Fruit fly (Drosophila melanogaster): ENCODE results near the gene CG10565.

CG10565 gene

DNA sequence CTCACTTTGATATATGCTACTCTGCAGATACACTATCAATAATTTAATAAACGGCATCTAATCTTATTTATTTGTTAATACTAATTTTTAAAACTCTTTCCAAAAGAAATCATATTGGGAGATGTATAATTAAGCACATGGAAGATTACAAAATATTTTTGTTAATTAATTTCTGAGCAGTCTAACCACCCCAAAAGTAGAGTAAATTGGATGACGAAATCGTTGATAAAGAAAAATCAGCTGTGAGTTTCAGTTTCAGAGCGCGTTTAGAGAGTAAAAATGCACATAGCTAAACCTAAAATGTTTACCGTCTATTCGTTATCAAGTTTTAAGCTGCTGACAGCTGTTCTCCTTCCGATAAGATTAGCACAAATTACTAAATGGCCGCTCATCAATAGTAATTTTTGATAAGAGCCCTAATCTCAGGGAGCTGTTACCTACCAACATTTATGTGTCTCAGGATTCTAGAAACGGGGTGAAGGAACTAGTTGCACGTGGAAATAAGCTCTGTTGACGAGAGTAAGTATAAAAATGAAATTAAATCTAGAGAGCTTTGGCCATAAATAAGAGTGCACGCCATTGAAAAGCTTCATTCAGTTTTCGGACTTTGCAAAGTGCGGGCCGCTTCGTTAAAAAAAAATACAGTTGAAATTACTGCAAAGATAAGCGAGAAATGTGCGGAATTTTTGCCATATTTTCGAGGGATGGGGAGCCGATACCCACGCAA is 36.5 kb upstream of the CG10565 start, which contains the start of the genes chb and AsnS (continued):
- TF ChIP-seq bsh (GFP tag; optimal IDR thresholded peaks at IDR 0.05) (peak in 1 of 2 experiments; percentile 93), CG33213 (GFP tag; optimal IDR thresholded peaks at IDR 0.05) (no peak), mirr (GFP tag; optimal IDR thresholded peaks at IDR 0.05) (peak; percentile 90), da (GFP tag; optimal IDR thresholded peaks at IDR 0.05) (no peak), CG13424 (tag; optimal IDR thresholded peaks at IDR 0.05) (peak; percentile 92), CG7928 (GFP tag; optimal IDR thresholded peaks at IDR 0.05) (peak; percentile 52), CrebB (tag; optimal IDR thresholded peaks at IDR 0.05) (peak; percentile 87), trem (tag; optimal IDR thresholded peaks at IDR 0.05) (peak; percentile 79), CG8281 (tag; optimal IDR thresholded peaks at IDR 0.05) (peak; percentile 74), ranshi (GFP tag; IDR thresholded peaks at IDR 0.05) (peak; percentile 92), D19A (tag; optimal IDR thresholded peaks at IDR 0.05) (peak; percentile 99), Taf1 (GFP tag; IDR thresholded peaks at IDR 0.05) (peak; percentile 84), CG9215 (GFP tag; IDR thresholded peaks at IDR 0.05) (peak; percentile 80), CG7987 (GFP tag; optimal IDR thresholded peaks at IDR 0.05) (peak; percentile 74), CG10565 (GFP tag; optimal IDR thresholded peaks at IDR 0.05) (no peak), CHES-1-like (GFP tag; optimal IDR thresholded peaks at IDR 0.05) (peak; percentile 67), pnt (GFP tag; optimal IDR thresholded peaks at IDR 0.05) (peak; percentile 51), CG5180 (GFP tag; optimal IDR thresholded peaks at IDR 0.05) (peak; percentile 15), CG14965 (GFP tag; optimal IDR thresholded peaks at IDR 0.05; ENCODE audit: borderline replicate concordance) (no peak), twi (tag; optimal IDR thresholded peaks at IDR 0.05) (peak; percentile 72), Fer1 (GFP tag; optimal IDR thresholded peaks at IDR 0.05) (peak; percentile 89), CG13296 (GFP tag; optimal IDR thresholded peaks at IDR 0.05) (peak; percentile 76), CG30431 (GFP tag; optimal IDR thresholded peaks at IDR 0.05) (peak; percentile 44), oc (tag; optimal IDR thresholded peaks at IDR 0.05) (peak; percentile 92), h (optimal IDR thresholded peaks at IDR 0.05) (no peak), gt (GFP tag; IDR thresholded peaks at IDR 0.05) (peak; percentile 58), HLHmδ (GFP tag; optimal IDR thresholded peaks at IDR 0.05) (no peak), jigr1 (GFP tag; IDR thresholded peaks at IDR 0.05) (peak; percentile 67; the same call in 2 of the 3 replicates), CG3407 (GFP tag; optimal IDR thresholded peaks at IDR 0.05) (peak; percentile 76), vvl (GFP tag; IDR thresholded peaks at IDR 0.05) (peak; percentile 96), hth (optimal IDR thresholded peaks at IDR 0.05) (no peak), Med (GFP tag) (peak; percentile 95), Hsf (GFP tag; optimal IDR thresholded peaks at IDR 0.05) (peak; percentile 85), Stat92E (GFP tag; optimal IDR thresholded peaks at IDR 0.05) (no peak), CG7963 (GFP tag; IDR thresholded peaks at IDR 0.05; ENCODE audit: partially characterized antibody) (no peak), CG31441 (GFP tag; IDR thresholded peaks at IDR 0.05) (peak; percentile 88), MTF-1 (GFP tag; optimal IDR thresholded peaks at IDR 0.05; ENCODE audit: borderline replicate concordance) (peak; percentile 66), CG11093 (GFP tag; IDR thresholded peaks at IDR 0.05) (peak; percentile 81), Trl (optimal IDR thresholded peaks at IDR 0.05) (peak; percentile 5 to 51), Trl (GFP tag; optimal IDR thresholded peaks at IDR 0.05) (peak; percentile 72), zfh1 (GFP tag; IDR thresholded peaks at IDR 0.05) (peak; percentile 92), CG10209 (GFP tag; optimal IDR thresholded peaks at IDR 0.05) (peak; percentile 88), ham (GFP tag; IDR thresholded peaks at IDR 0.05) (peak; percentile 39; the same call in 1 of the 2 replicates), Tbp (GFP tag; optimal IDR thresholded peaks at IDR 0.05) (no peak), cwo (GFP tag; optimal IDR thresholded peaks at IDR 0.05) (peak; percentile 77), Six4 (GFP tag; optimal IDR thresholded peaks at IDR 0.05) (peak; percentile 81), ro (GFP tag; IDR thresholded peaks at IDR 0.05) (peak; percentile 62), sug (tag; optimal IDR thresholded peaks at IDR 0.05) (peak; percentile 50), CG34422 (GFP tag; IDR thresholded peaks at IDR 0.05) (peak; percentile 91), Asciz (GFP tag; optimal IDR thresholded peaks at IDR 0.05) (peak; percentile 91)

All from whole organism, embryonic.